Worm (Caenorhabditis elegans) whole organism, midembryonic: ENCODE measurements around the gene gur-4.

Experiments used
- T22C8.4 ChIP-seq: fragments of 200-800 bp; sonication (Bioruptor generic); IDR thresholded peaks from 2 replicates; pipeline ENCODE4 v1.3.6; 2022; ENCODE audit warnings: missing genetic modification characterization, missing compliant biosample characterization
- cog-1 ChIP-seq: sonication (generic microtip); optimal IDR thresholded peaks from 2 replicates; lab custom pipeline; 2016; ENCODE audit warnings: missing genetic modification characterization, missing compliant biosample characterization
- flt-1 ChIP-seq: fragments of 200-800 bp; sonication (Bioruptor generic); IDR thresholded peaks from 2 replicates; pipeline ENCODE4 v1.3.6; 2022; ENCODE audit warnings: missing genetic modification characterization, missing compliant biosample characterization
- klf-2 ChIP-seq: fragments of 200-800 bp; sonication (Bioruptor generic); conservative IDR thresholded peaks from 2 replicates; pipeline ENCODE4 v1.3.6; 2022; ENCODE audit warnings: missing genetic modification reagents, missing genetic modification characterization, missing compliant biosample characterization
- med-1 ChIP-seq: sonication (generic microtip); optimal IDR thresholded peaks from 2 replicates; lab custom pipeline; 2017; ENCODE audit warnings: missing genetic modification characterization, mild to moderate bottlenecking, missing compliant biosample characterization, antibody characterized with exemption, missing genetic modification reagents; ENCODE audit not compliant: insufficient read depth
- ref-1 ChIP-seq: fragments of 200-800 bp; sonication (Bioruptor generic); conservative IDR thresholded peaks from 2 replicates; pipeline ENCODE4 v1.3.6; 2022; ENCODE audit warnings: missing genetic modification reagents, missing genetic modification characterization, missing compliant biosample characterization
- tab-1 ChIP-seq: fragments of 200-800 bp; sonication (Bioruptor generic); IDR thresholded peaks from 2 replicates; pipeline ENCODE4 v1.3.6; 2022; ENCODE audit warnings: missing genetic modification characterization, missing compliant biosample characterization
- ztf-23 ChIP-seq: fragments of 200-800 bp; sonication (Bioruptor generic); IDR thresholded peaks from 2 replicates; pipeline ENCODE4 v1.3.6; 2022; ENCODE audit warnings: missing genetic modification reagents, missing genetic modification characterization, missing compliant biosample characterization
- ztf-29 ChIP-seq: fragments of 200-800 bp; sonication (Bioruptor generic); IDR thresholded peaks from 2 replicates; pipeline ENCODE4 v1.3.6; 2022; ENCODE audit warnings: missing genetic modification reagents, missing genetic modification characterization, missing compliant biosample characterization

Gene gur-4

DNA sequence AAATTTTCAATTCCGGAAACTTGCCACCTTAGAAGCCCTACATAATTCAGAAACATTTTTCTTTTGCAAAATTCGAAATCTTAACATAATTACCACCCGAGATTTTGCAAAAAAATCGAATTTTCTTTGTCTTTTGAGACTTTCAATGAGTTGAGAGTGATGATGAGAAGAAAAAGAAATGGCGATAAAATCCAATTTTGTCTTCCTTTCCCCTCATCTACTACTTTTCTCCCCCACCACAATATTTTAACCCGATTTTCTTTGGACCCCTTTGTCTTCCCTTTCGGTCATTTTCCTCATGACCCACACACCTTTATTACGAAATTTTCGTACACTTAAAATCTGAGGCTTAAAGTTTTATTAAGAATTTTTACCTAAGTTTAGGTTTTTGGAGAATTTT, 6.2 kb upstream of the gur-4 start:
- TF ChIP-seq ztf-23 (GFP tag; lab: Robert Waterston, UW) (no peak), med-1 (GFP tag; lab: Kevin White, UChicago) (no peak)

DNA sequence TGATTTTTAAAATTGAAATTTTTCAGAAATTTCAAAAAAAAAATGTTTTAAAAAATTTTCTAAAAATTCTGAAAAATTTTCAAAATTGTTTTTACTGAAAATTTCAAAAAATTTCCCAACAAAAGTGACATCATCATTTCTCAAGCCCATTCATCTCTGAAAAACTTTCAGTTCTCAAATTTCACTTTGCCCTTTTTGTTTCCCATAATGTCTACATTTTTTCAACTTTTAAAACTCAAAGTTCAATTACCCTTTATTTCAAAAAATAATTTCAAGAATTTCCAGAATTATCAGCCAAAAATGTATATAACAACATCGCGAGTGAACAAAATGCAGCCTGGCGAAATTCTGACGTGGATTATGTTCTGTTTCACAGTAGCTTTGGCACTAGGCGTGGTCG, 3.6 kb upstream of the gur-4 start, which contains the start of gene bkip-1:
TSS of gene bkip-1 (plus strand) at position 301 of the 400 bp plus-strand sequence.
- no peak for TF ChIP-seq cog-1
- TF ChIP-seq ref-1 (GFP tag; lab: Robert Waterston, UW): no peak
- no peak for TF ChIP-seq ztf-29 (GFP tag; lab: Robert Waterston, UW)
- no peak for TF ChIP-seq T22C8.4 (GFP tag; lab: Robert Waterston, UW)
- no peak for TF ChIP-seq tab-1
- no peak for TF ChIP-seq ztf-23 (GFP tag; lab: Robert Waterston, UW)
- no peak for TF ChIP-seq med-1 (GFP tag; lab: Kevin White, UChicago)
- TF ChIP-seq flt-1: no peak
- TF ChIP-seq klf-2 (GFP tag; lab: Robert Waterston, UW): no peak

- TF ChIP-seq ztf-29 (GFP tag; lab: Robert Waterston, UW): no peak
- TF ChIP-seq klf-2 (GFP tag; lab: Robert Waterston, UW): no peak
- no peak for TF ChIP-seq cog-1
- TF ChIP-seq flt-1: no peak
Measured at ce11 chrII:14102112-14102511, 2.5 kb upstream of the gur-4 start.

DNA sequence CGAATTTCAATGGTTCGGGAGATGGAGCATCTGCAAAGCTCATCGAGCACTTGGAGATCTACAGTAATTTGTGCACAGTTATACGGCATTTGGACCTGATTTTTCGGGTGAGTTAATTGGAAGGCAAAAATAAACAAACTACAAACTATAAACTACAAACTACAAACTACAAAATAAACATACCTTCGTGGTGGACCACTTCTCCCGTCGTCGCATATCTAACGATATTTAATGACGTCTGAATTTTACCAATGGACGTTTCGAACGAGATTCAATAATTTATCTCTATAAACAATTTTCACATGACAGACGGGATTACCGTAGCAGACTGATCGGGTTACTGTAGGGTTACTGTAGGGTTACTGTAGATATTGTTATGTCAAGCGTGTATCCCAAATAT, 1.6 kb downstream of the gur-4 start:
- no peak for TF ChIP-seq tab-1
- TF ChIP-seq flt-1: no peak
- TF ChIP-seq med-1 (GFP tag; lab: Kevin White, UChicago): no peak

- no peak for TF ChIP-seq klf-2 (GFP tag; lab: Robert Waterston, UW)
- TF ChIP-seq med-1 (GFP tag; lab: Kevin White, UChicago): no peak
- no peak for TF ChIP-seq cog-1
Measured at ce11 chrII:14109184-14109664, 4.7 kb downstream of the gur-4 start, which contains the start of gene cpg-7. Gene cpg-7 (minus strand): TSS chrII:14109234.

ce11 chrII:14112842-14113241, 8.3 kb downstream of the gur-4 start:
- TF ChIP-seq ztf-23 (GFP tag; lab: Robert Waterston, UW) (no peak), med-1 (GFP tag; lab: Kevin White, UChicago) (no peak), T22C8.4 (GFP tag; lab: Robert Waterston, UW) (no peak), tab-1 (no peak), ztf-29 (GFP tag; lab: Robert Waterston, UW) (no peak), flt-1 (no peak)

- TF ChIP-seq ref-1 (GFP tag; lab: Robert Waterston, UW) (no peak), flt-1 (no peak), cog-1 (no peak), med-1 (GFP tag; lab: Kevin White, UChicago) (no peak), tab-1 (no peak), ztf-23 (GFP tag; lab: Robert Waterston, UW) (no peak), klf-2 (GFP tag; lab: Robert Waterston, UW) (no peak), T22C8.4 (GFP tag; lab: Robert Waterston, UW) (no peak), ztf-29 (GFP tag; lab: Robert Waterston, UW) (no peak)
Measured at ce11 chrII:14118391-14118790, 13.8 kb downstream of the gur-4 start.

- TF ChIP-seq ztf-23 (GFP tag; lab: Robert Waterston, UW): no peak
- TF ChIP-seq klf-2 (GFP tag; lab: Robert Waterston, UW): no peak
Measured at ce11 chrII:14122065-14122464, 17.5 kb downstream of the gur-4 start, which contains the start of gene K09E4.4. Gene K09E4.4 (minus strand): TSS chrII:14122165.

- no peak for TF ChIP-seq flt-1
- no peak for TF ChIP-seq T22C8.4 (GFP tag; lab: Robert Waterston, UW)
Measured at ce11 chrII:14126841-14127240, 22.3 kb downstream of the gur-4 start, which contains the start of gene K09E4.3. Gene K09E4.3 (minus strand): TSS chrII:14126941.

ce11 chrII:14129191-14129590, 24.6 kb downstream of the gur-4 start:
- TF ChIP-seq ztf-23 (GFP tag; lab: Robert Waterston, UW): no peak
- no peak for TF ChIP-seq T22C8.4 (GFP tag; lab: Robert Waterston, UW)
- TF ChIP-seq ref-1 (GFP tag; lab: Robert Waterston, UW): no peak
- TF ChIP-seq flt-1: no peak
- no peak for TF ChIP-seq klf-2 (GFP tag; lab: Robert Waterston, UW)
- no peak for TF ChIP-seq tab-1
- TF ChIP-seq cog-1: no peak
- no peak for TF ChIP-seq ztf-29 (GFP tag; lab: Robert Waterston, UW)
- TF ChIP-seq med-1 (GFP tag; lab: Kevin White, UChicago): no peak

DNA sequence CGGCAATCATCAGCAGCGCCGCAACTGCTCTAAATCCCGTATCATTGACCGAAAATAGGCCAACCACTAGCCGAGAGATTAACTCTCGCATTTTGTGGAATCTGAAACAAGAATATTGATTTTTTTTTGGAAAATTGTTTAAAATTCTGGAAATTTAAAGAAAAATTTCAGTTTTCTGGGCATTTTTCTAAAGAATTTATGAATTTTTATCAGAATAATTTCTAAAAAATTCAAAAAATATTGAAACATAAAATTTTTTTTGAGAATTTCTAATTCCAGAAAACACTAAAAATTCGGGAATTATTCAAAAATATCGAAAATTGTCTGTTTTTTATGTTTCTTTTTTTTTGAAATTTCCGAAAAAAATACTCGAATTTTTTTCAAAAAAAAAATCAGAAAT, 28.2 kb downstream of the gur-4 start, which contains the start of gene algn-3:
TSS of gene algn-3 (minus strand) at position 101 of the 400 bp plus-strand sequence.
- TF ChIP-seq flt-1 (no peak), ref-1 (GFP tag; lab: Robert Waterston, UW) (no peak), ztf-29 (GFP tag; lab: Robert Waterston, UW) (no peak)

ce11 chrII:14136302-14136701, 31.7 kb downstream of the gur-4 start:
- TF ChIP-seq ztf-23 (GFP tag; lab: Robert Waterston, UW) (no peak), cog-1 (no peak), tab-1 (no peak), klf-2 (GFP tag; lab: Robert Waterston, UW) (no peak), ref-1 (GFP tag; lab: Robert Waterston, UW) (no peak), med-1 (GFP tag; lab: Kevin White, UChicago) (no peak), flt-1 (no peak), T22C8.4 (GFP tag; lab: Robert Waterston, UW) (no peak), ztf-29 (GFP tag; lab: Robert Waterston, UW) (no peak)
